Worm (Caenorhabditis elegans) whole organism, L1 larva: ENCODE measurements around the gene K08D8.5.

ENCODE experiments used
- elt-3 ChIP-seq, 6 experiments: fragments of 150-350 bp in 1 of 6; sonication (generic microtip); optimal IDR thresholded peaks; 2 replicates each; lab custom pipeline; 2017 to 2018; ENCODE audit warnings: missing biosample characterization in 6 of 6, missing genetic modification characterization in 6 of 6, inconsistent platforms in 1 of 6
- mep-1 ChIP-seq: fragments of 150-350 bp; optimal IDR thresholded peaks from 2 replicates; lab custom pipeline; 2014; ENCODE audit warnings: missing biosample characterization, missing genetic modification characterization
- unc-86 ChIP-seq: sonication (generic microtip); optimal IDR thresholded peaks from 2 replicates; lab custom pipeline; 2016; ENCODE audit warnings: missing genetic modification characterization, missing compliant biosample characterization
- ztf-11 ChIP-seq, 2 experiments: sonication (generic microtip); optimal IDR thresholded peaks; 2 replicates each; lab custom pipeline; 2016 to 2017; ENCODE audit warnings: missing genetic modification characterization in 2 of 2, missing biosample characterization in 1 of 2, missing compliant biosample characterization in 1 of 2

DNA sequence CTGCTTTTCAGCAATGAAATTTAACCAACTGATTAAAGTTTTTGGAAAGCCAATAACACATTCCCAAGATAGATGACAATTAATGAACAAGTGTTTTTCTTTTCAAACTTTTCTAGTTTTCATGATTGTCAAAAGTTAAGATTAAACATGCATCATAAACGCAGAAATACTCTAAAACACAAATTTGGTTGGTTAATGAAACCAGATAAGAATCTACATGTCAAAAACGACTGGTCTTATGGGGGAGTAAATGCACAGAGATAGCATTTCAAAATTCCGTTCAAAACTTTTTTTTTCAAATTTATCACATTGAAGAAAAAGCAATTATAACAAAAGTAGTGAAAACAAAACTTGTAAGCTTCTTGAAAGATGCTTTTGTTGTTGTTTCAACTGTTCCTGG, 8.2 kb downstream of the K08D8.5 start:
- TF ChIP-seq unc-86 (no peak), ztf-11 (tag; optimal IDR thresholded peaks at IDR 0.05; lab: Kevin White, UChicago) (no peak), mep-1 (tag; lab: Kevin White, UChicago) (no peak), elt-3 (tag; optimal IDR thresholded peaks at IDR 0.05; lab: Kevin White, UChicago) (no peak)
